Worm (Caenorhabditis elegans) whole organism, early embryonic: ENCODE data around the gene C32D5.14.

Experiments used
- B0310.2 ChIP-seq: sonication (generic microtip); optimal IDR thresholded peaks from 2 replicates; lab custom pipeline; 2016; ENCODE audit warnings: mild to moderate bottlenecking, missing genetic modification characterization, missing compliant biosample characterization
- aly-1 ChIP-seq: sonication (generic microtip); optimal IDR thresholded peaks from 2 replicates; lab custom pipeline; 2016; ENCODE audit warnings: missing genetic modification characterization, missing compliant biosample characterization
- ama-1 ChIP-seq: fragments of 150-350 bp; optimal IDR thresholded peaks from 2 replicates; lab custom pipeline; 2014
- ceh-36 ChIP-seq: sonication (generic microtip); optimal IDR thresholded peaks from 2 replicates; lab custom pipeline; 2016; ENCODE audit warnings: missing genetic modification characterization, inconsistent platforms, missing compliant biosample characterization
- ets-7 ChIP-seq: sonication (generic microtip); optimal IDR thresholded peaks from 2 replicates; lab custom pipeline; 2016; ENCODE audit warnings: missing genotype, missing genetic modification characterization, missing compliant biosample characterization
- flt-1 ChIP-seq: fragments of 200-800 bp; sonication (Bioruptor generic); IDR thresholded peaks from 2 replicates; pipeline ENCODE4 v1.3.6; 2022; ENCODE audit warnings: missing genetic modification characterization, missing compliant biosample characterization
- hmbx-1 ChIP-seq: sonication (generic microtip); optimal IDR thresholded peaks from 2 replicates; lab custom pipeline; 2016; ENCODE audit warnings: mild to moderate bottlenecking, missing genetic modification characterization, missing compliant biosample characterization
- hmg-4 ChIP-seq: fragments of 200-800 bp; sonication (Bioruptor generic); optimal IDR thresholded peaks from 2 replicates; lab custom pipeline; 2018; ENCODE audit warnings: mild to moderate bottlenecking, missing genetic modification characterization, missing compliant biosample characterization
- pes-1 ChIP-seq: fragments of 200-800 bp; sonication (Bioruptor generic); IDR thresholded peaks from 2 replicates; pipeline ENCODE4 v1.3.6; 2022; ENCODE audit warnings: missing genetic modification reagents, missing genetic modification characterization, missing compliant biosample characterization
- scrt-1 ChIP-seq: fragments of 200-800 bp; sonication (Bioruptor generic); IDR thresholded peaks from 2 replicates; pipeline ENCODE4 v1.3.6; 2022; ENCODE audit warnings: missing genetic modification characterization, missing compliant biosample characterization
- sea-1 ChIP-seq: fragments of 200-800 bp; sonication (Bioruptor generic); conservative IDR thresholded peaks from 2 replicates; pipeline ENCODE4 v1.3.6; 2022; ENCODE audit warnings: missing genetic modification characterization, missing compliant biosample characterization
- tbx-11 ChIP-seq: fragments of 200-800 bp; sonication (Bioruptor generic); IDR thresholded peaks from 2 replicates; pipeline ENCODE4 v1.3.6; 2022; ENCODE audit warnings: missing genetic modification characterization, missing compliant biosample characterization

DNA sequence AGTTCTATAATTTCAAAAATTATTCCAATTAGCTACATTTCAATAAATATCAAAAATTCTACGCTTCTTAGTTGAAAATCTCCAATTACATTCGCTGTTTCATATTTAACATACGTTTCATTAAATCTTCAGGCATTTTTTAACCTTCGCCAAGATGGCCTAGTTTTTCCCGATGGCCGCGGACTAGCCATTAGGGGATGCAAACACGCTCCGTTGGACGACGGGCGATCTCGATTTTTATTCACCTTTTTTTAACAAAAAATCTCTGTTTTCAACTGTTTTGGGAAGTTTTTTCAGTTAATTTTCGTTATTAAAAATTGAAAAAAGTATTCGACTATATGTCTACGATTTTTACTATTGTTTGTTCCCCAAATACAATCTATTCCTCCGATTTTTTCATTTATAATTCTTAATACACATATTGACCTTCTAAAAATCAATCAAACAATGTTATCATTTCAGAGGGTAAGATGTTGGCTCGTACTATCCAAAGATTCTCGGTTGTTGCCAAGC, 48.0 kb downstream of the C32D5.14 start, which contains the start of gene F58F12.1:
- TF ChIP-seq ceh-36 (tag; lab: Kevin White, UChicago) (no peak), ama-1 (lab: Kevin White, UChicago) (no peak), hmbx-1 (tag; lab: Kevin White, UChicago) (no peak), ets-7 (tag; lab: Kevin White, UChicago) (no peak), sea-1 (GFP tag; lab: Robert Waterston, UW) (no peak), aly-1 (tag; lab: Kevin White, UChicago) (no peak), hmg-4 (GFP tag; lab: Kevin White, UChicago) (no peak), pes-1 (GFP tag; lab: Robert Waterston, UW) (no peak), flt-1 (no peak), tbx-11 (GFP tag; lab: Robert Waterston, UW) (no peak), scrt-1 (GFP tag; lab: Robert Waterston, UW) (no peak), B0310.2 (no peak)
